Fruit fly (Drosophila melanogaster): ENCODE results near the gene mRpS34.

DNA sequence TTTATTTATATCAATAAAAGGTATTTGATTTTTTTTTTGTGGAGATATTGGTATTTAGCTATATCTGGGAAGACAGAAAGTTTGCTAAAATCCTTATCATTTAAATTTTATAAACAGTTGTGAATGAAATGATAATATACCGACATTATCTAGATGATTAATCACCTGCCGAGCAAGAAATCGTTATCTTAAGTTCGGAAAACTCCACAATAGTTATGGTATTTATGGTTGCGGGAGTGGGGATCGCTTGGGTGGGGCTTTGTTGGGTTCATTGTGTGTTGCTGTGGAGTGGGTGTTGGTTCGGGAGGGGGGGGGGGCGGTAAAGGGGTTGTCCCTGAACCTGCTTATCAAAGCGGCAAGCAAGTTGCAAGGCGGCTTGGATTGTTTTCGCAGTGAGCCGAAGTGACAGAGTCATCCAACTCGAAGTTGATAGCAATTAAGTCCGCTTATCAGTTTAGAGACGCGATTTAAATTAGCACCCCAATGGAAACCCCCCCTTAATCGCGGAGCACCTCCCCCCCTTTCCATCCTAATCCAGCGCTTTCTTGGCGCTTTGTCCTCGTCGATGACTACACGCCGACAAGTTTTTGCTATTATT lies 44.4 kb downstream of the mRpS34 start:
- TF ChIP-seq CG8478 (optimal IDR thresholded peaks at IDR 0.05) (no peak), CTCF (optimal IDR thresholded peaks at IDR 0.05) (no peak)

Measured in S2 (cell line).